Worm (Caenorhabditis elegans) whole organism, mixed stage, embryonic: ENCODE data around the gene fbxc-47.

Experiments used
- blmp-1 ChIP-seq: fragments of 150-350 bp; optimal IDR thresholded peaks from 2 replicates; lab custom pipeline; 2014; ENCODE audit warnings: missing biosample characterization, missing genetic modification characterization
- ces-1 ChIP-seq: fragments of 150-350 bp; optimal IDR thresholded peaks from 2 replicates; lab custom pipeline; 2014; ENCODE audit warnings: missing biosample characterization, missing genetic modification reagents, missing genetic modification characterization
- lsy-2 ChIP-seq: fragments of 150-350 bp; optimal IDR thresholded peaks from 2 replicates; lab custom pipeline; 2014; ENCODE audit warnings: missing biosample characterization, missing genetic modification characterization
- mab-5 ChIP-seq: fragments of 150-350 bp; optimal IDR thresholded peaks from 2 replicates; lab custom pipeline; 2014; ENCODE audit warnings: missing biosample characterization, missing genetic modification characterization
- mep-1 ChIP-seq: fragments of 150-350 bp; optimal IDR thresholded peaks from 2 replicates; lab custom pipeline; 2017; ENCODE audit warnings: missing biosample characterization, missing genetic modification reagents, missing genetic modification characterization, inconsistent platforms
- mls-2 ChIP-seq: sonication (generic microtip); optimal IDR thresholded peaks from 2 replicates; lab custom pipeline; 2016; ENCODE audit warnings: mild to moderate bottlenecking, missing genetic modification characterization, moderate library complexity, missing compliant biosample characterization
- nhr-12 ChIP-seq: fragments of 150-350 bp; optimal IDR thresholded peaks from 2 replicates; lab custom pipeline; 2014; ENCODE audit warnings: missing biosample characterization, missing genetic modification characterization
- nhr-237 ChIP-seq: fragments of 150-350 bp; optimal IDR thresholded peaks from 2 replicates; lab custom pipeline; 2014; ENCODE audit warnings: missing biosample characterization, missing genetic modification characterization
- nhr-28 ChIP-seq: fragments of 150-350 bp; optimal IDR thresholded peaks from 2 replicates; lab custom pipeline; 2014; ENCODE audit warnings: missing biosample characterization, missing genetic modification characterization
- nhr-76 ChIP-seq: sonication (generic microtip); optimal IDR thresholded peaks from 2 replicates; lab custom pipeline; 2017; ENCODE audit warnings: missing biosample characterization, missing genetic modification characterization
- pha-4 ChIP-seq: fragments of 150-350 bp; optimal IDR thresholded peaks from 2 replicates; lab custom pipeline; 2018; ENCODE audit warnings: missing biosample characterization, missing genetic modification reagents, missing genetic modification characterization
- snpc-4 ChIP-seq: fragments of 150-350 bp; optimal IDR thresholded peaks from 2 replicates; lab custom pipeline; 2014; ENCODE audit warnings: missing biosample characterization, missing genetic modification characterization
- ztf-11 ChIP-seq: fragments of 150-350 bp; optimal IDR thresholded peaks from 2 replicates; lab custom pipeline; 2014; ENCODE audit warnings: missing biosample characterization, missing genetic modification characterization

ce11 chrIV:3755921-3756320 lies 49.4 kb upstream of the fbxc-47 start, which contains the start of gene best-20:
- TF ChIP-seq nhr-12 (tag; lab: Kevin White, UChicago) (no peak), nhr-76 (tag; lab: Kevin White, UChicago) (no peak), pha-4 (tag; lab: Kevin White, UChicago) (no peak), snpc-4 (no peak), nhr-237 (tag; lab: Kevin White, UChicago) (no peak), mls-2 (tag; lab: Kevin White, UChicago) (no peak), mep-1 (no peak), nhr-28 (no peak), ces-1 (GFP tag; lab: Kevin White, UChicago) (no peak), ztf-11 (tag; lab: Kevin White, UChicago) (no peak), lsy-2 (tag; lab: Kevin White, UChicago) (no peak), mab-5 (tag; lab: Kevin White, UChicago) (no peak), blmp-1 (tag; lab: Kevin White, UChicago) (no peak)
